Fruit fly (Drosophila melanogaster) whole organism, prepupa: ENCODE measurements around the gene CG6418.

ENCODE experiments used
- CG10631 ChIP-seq: fragments of 200-800 bp; sonication (Bioruptor generic); optimal IDR thresholded peaks from 2 replicates; lab custom pipeline; 2016; ENCODE audit warnings: missing biosample characterization, missing genetic modification characterization
- CG10669 ChIP-seq: fragments of 200-800 bp; sonication (Bioruptor generic); optimal IDR thresholded peaks from 3 replicates; lab custom pipeline; 2018; ENCODE audit warnings: missing biosample characterization, mild to moderate bottlenecking, missing genetic modification characterization, moderate library complexity
- CG11294 ChIP-seq: fragments of 200-800 bp; sonication (Bioruptor generic); IDR thresholded peaks from 2 replicates; pipeline ENCODE4 v1.3.6; 2022; ENCODE audit warnings: missing biosample characterization, missing genetic modification characterization
- CG11762 ChIP-seq: fragments of 200-800 bp; sonication (Bioruptor generic); optimal IDR thresholded peaks from 3 replicates; lab custom pipeline; 2016; ENCODE audit warnings: missing biosample characterization, missing genetic modification characterization; ENCODE audit not compliant: insufficient read depth
- CG11902 ChIP-seq: fragments of 200-800 bp; sonication (Bioruptor generic); optimal IDR thresholded peaks from 3 replicates; lab custom pipeline; 2016; ENCODE audit warnings: missing biosample characterization, missing genetic modification characterization
- CG15336 ChIP-seq: fragments of 200-800 bp; sonication (Bioruptor generic); IDR thresholded peaks from 2 replicates; pipeline ENCODE4 v1.3.6; 2022; ENCODE audit warnings: missing biosample characterization, missing genetic modification characterization
- CG1621 ChIP-seq: fragments of 200-800 bp; sonication (Bioruptor generic); optimal IDR thresholded peaks from 3 replicates; lab custom pipeline; 2018; ENCODE audit warnings: missing biosample characterization, mild to moderate bottlenecking, missing genetic modification characterization
- CG16779 ChIP-seq: fragments of 200-800 bp; sonication (Bioruptor generic); optimal IDR thresholded peaks from 3 replicates; lab custom pipeline; 2017; ENCODE audit warnings: missing biosample characterization, mild to moderate bottlenecking, missing genetic modification characterization
- CG3032 ChIP-seq: fragments of 200-800 bp; optimal IDR thresholded peaks from 2 replicates; lab custom pipeline; 2019; ENCODE audit warnings: missing biosample characterization, mild to moderate bottlenecking, missing genetic modification characterization, moderate library complexity
- CG31627 ChIP-seq: fragments of 200-800 bp; sonication (Bioruptor generic); optimal IDR thresholded peaks from 3 replicates; lab custom pipeline; 2016; ENCODE audit warnings: missing biosample characterization, missing genetic modification characterization
- CG32006 ChIP-seq: fragments of 200-800 bp; sonication (Bioruptor generic); optimal IDR thresholded peaks from 3 replicates; lab custom pipeline; 2017; ENCODE audit warnings: missing biosample characterization, mild to moderate bottlenecking, missing genetic modification characterization
- CG34406 ChIP-seq: fragments of 200-800 bp; sonication (Bioruptor generic); optimal IDR thresholded peaks from 3 replicates; lab custom pipeline; 2016; ENCODE audit warnings: missing biosample characterization, missing genetic modification characterization
- CG3919 ChIP-seq: fragments of 200-800 bp; sonication (Bioruptor generic); optimal IDR thresholded peaks from 3 replicates; lab custom pipeline; 2016; ENCODE audit warnings: missing biosample characterization, missing genetic modification characterization
- CG4318 ChIP-seq: fragments of 200-800 bp; sonication (Bioruptor generic); optimal IDR thresholded peaks from 3 replicates; lab custom pipeline; 2017; ENCODE audit warnings: missing biosample characterization, mild to moderate bottlenecking, missing genetic modification characterization
- CG6163 ChIP-seq: fragments of 200-800 bp; sonication (Bioruptor generic); IDR thresholded peaks from 3 replicates; pipeline ENCODE4 v1.3.6; 2022; ENCODE audit warnings: missing biosample characterization, missing genetic modification characterization
- CG6276 ChIP-seq: fragments of 200-800 bp; sonication (Bioruptor generic); optimal IDR thresholded peaks from 2 replicates; lab custom pipeline; 2017; ENCODE audit warnings: missing biosample characterization, mild to moderate bottlenecking, missing genetic modification characterization
- CG6792 ChIP-seq: fragments of 200-800 bp; sonication (Bioruptor generic); optimal IDR thresholded peaks from 3 replicates; lab custom pipeline; 2016; ENCODE audit warnings: missing biosample characterization, missing genetic modification characterization
- CG6808 ChIP-seq: fragments of 200-800 bp; sonication (Bioruptor generic); optimal IDR thresholded peaks from 3 replicates; lab custom pipeline; 2017; ENCODE audit warnings: missing biosample characterization, missing genetic modification characterization, mild to moderate bottlenecking, moderate library complexity, missing genetic modification reagents
- CG6854 ChIP-seq: fragments of 200-800 bp; sonication (Bioruptor generic); optimal IDR thresholded peaks from 2 replicates; lab custom pipeline; 2017; ENCODE audit warnings: missing biosample characterization, mild to moderate bottlenecking, missing genetic modification characterization
- CG7368 ChIP-seq: fragments of 200-800 bp; sonication (Bioruptor generic); optimal IDR thresholded peaks from 3 replicates; lab custom pipeline; 2016; ENCODE audit warnings: missing biosample characterization, missing genetic modification characterization
- CG8119 ChIP-seq: fragments of 200-800 bp; sonication (Bioruptor generic); IDR thresholded peaks from 3 replicates; pipeline ENCODE4 v1.3.6; 2022; ENCODE audit warnings: missing biosample characterization, missing genetic modification characterization
- CG8319 ChIP-seq: fragments of 200-800 bp; sonication (Bioruptor generic); optimal IDR thresholded peaks from 3 replicates; lab custom pipeline; 2016; ENCODE audit warnings: missing biosample characterization, missing genetic modification characterization
- CG8632 ChIP-seq: fragments of 200-800 bp; sonication (Bioruptor generic); optimal IDR thresholded peaks from 3 replicates; lab custom pipeline; 2016; ENCODE audit warnings: missing biosample characterization, missing genetic modification characterization
- CG9139 ChIP-seq: fragments of 200-800 bp; sonication (Bioruptor generic); optimal IDR thresholded peaks from 3 replicates; lab custom pipeline; 2017; ENCODE audit warnings: missing biosample characterization, mild to moderate bottlenecking, missing genetic modification characterization
- Eip75B ChIP-seq: fragments of 200-800 bp; sonication (Bioruptor generic); optimal IDR thresholded peaks from 3 replicates; lab custom pipeline; 2016; ENCODE audit warnings: missing biosample characterization, missing genetic modification characterization
- Eip78C ChIP-seq: fragments of 200-800 bp; sonication (Bioruptor generic); peaks from one replicate; lab custom pipeline; 2016; ENCODE audit warnings: missing biosample characterization, missing genetic modification characterization
- Eip93F ChIP-seq: fragments of 200-800 bp; sonication (Bioruptor generic); optimal IDR thresholded peaks from 2 replicates; lab custom pipeline; 2016; ENCODE audit warnings: missing biosample characterization, mild to moderate bottlenecking, missing genetic modification characterization
- Ets21C ChIP-seq: fragments of 200-800 bp; sonication (Bioruptor generic); optimal IDR thresholded peaks from 3 replicates; lab custom pipeline; 2016; ENCODE audit warnings: missing biosample characterization, missing genetic modification characterization
- Ets96B ChIP-seq: fragments of 200-800 bp; optimal IDR thresholded peaks from 2 replicates; lab custom pipeline; 2019; ENCODE audit warnings: missing biosample characterization, mild to moderate bottlenecking, missing genetic modification characterization, moderate library complexity
- Gug ChIP-seq: fragments of 200-800 bp; sonication (Bioruptor generic); IDR thresholded peaks from 2 replicates; pipeline ENCODE4 v1.3.6; 2022; ENCODE audit warnings: missing biosample characterization, missing genetic modification characterization
- Hr38 ChIP-seq: sonication (Bioruptor generic); optimal IDR thresholded peaks from 2 replicates; lab custom pipeline; 2016; ENCODE audit warnings: missing biosample characterization, missing genetic modification characterization
- Hr39 ChIP-seq: fragments of 200-800 bp; sonication (Bioruptor generic); optimal IDR thresholded peaks from 2 replicates; lab custom pipeline; 2016; ENCODE audit warnings: missing biosample characterization, missing genetic modification characterization
- Hr4 ChIP-seq: fragments of 200-800 bp; sonication (Bioruptor generic); optimal IDR thresholded peaks from 3 replicates; lab custom pipeline; 2016; ENCODE audit warnings: missing biosample characterization, missing genetic modification characterization
- Met ChIP-seq: fragments of 200-800 bp; sonication (Bioruptor generic); optimal IDR thresholded peaks from 3 replicates; lab custom pipeline; 2016; ENCODE audit warnings: missing biosample characterization, missing genetic modification characterization
- Sox102F ChIP-seq: fragments of 200-800 bp; sonication (Bioruptor generic); optimal IDR thresholded peaks from 2 replicates; lab custom pipeline; 2016; ENCODE audit warnings: missing biosample characterization, mild to moderate bottlenecking, missing genetic modification characterization
- Sox14 ChIP-seq: fragments of 200-800 bp; sonication (Bioruptor generic); optimal IDR thresholded peaks from 3 replicates; lab custom pipeline; 2016; ENCODE audit warnings: missing biosample characterization, missing genetic modification characterization
- achi ChIP-seq: fragments of 200-800 bp; sonication (Bioruptor generic); optimal IDR thresholded peaks from 3 replicates; lab custom pipeline; 2016; ENCODE audit warnings: missing biosample characterization, missing genetic modification characterization
- acj6 ChIP-seq: fragments of 200-800 bp; sonication (Bioruptor generic); optimal IDR thresholded peaks from 3 replicates; lab custom pipeline; 2016; ENCODE audit warnings: missing biosample characterization, missing genetic modification characterization
- cyc ChIP-seq: fragments of 200-800 bp; sonication (Bioruptor generic); optimal IDR thresholded peaks from 3 replicates; lab custom pipeline; 2016; ENCODE audit warnings: missing biosample characterization, missing genetic modification characterization
- dac ChIP-seq: fragments of 200-800 bp; sonication (Bioruptor generic); optimal IDR thresholded peaks from 2 replicates; lab custom pipeline; 2017; ENCODE audit warnings: missing biosample characterization, mild to moderate bottlenecking, missing genetic modification characterization
- dsx ChIP-seq: fragments of 200-800 bp; optimal IDR thresholded peaks from 3 replicates; lab custom pipeline; 2019; ENCODE audit warnings: missing biosample characterization, mild to moderate bottlenecking, missing genetic modification characterization, moderate library complexity; ENCODE audit not compliant: poor library complexity, severe bottlenecking
- eg ChIP-seq: fragments of 200-800 bp; sonication (Bioruptor generic); IDR thresholded peaks from 3 replicates; pipeline ENCODE4 v1.3.6; 2022; ENCODE audit warnings: missing biosample characterization, missing genetic modification characterization
- esn ChIP-seq: fragments of 200-800 bp; sonication (Bioruptor generic); optimal IDR thresholded peaks from 2 replicates; lab custom pipeline; 2016; ENCODE audit warnings: missing biosample characterization, mild to moderate bottlenecking, missing genetic modification characterization, moderate library complexity
- fd85E ChIP-seq: fragments of 200-800 bp; sonication (Bioruptor generic); optimal IDR thresholded peaks from 3 replicates; lab custom pipeline; 2016; ENCODE audit warnings: missing biosample characterization, missing genetic modification characterization
- fkh ChIP-seq: fragments of 200-800 bp; sonication (Bioruptor generic); optimal IDR thresholded peaks from 3 replicates; lab custom pipeline; 2017; ENCODE audit warnings: missing biosample characterization, mild to moderate bottlenecking, missing genetic modification characterization, moderate library complexity
- lz ChIP-seq: fragments of 200-800 bp; sonication (Bioruptor generic); optimal IDR thresholded peaks from 3 replicates; lab custom pipeline; 2016; ENCODE audit warnings: missing biosample characterization, missing genetic modification characterization
- net ChIP-seq: fragments of 200-800 bp; sonication (Bioruptor generic); optimal IDR thresholded peaks from 3 replicates; lab custom pipeline; 2016; ENCODE audit warnings: missing biosample characterization, missing genetic modification characterization
- pdm3 ChIP-seq: fragments of 200-800 bp; sonication (Bioruptor generic); optimal IDR thresholded peaks from 3 replicates; lab custom pipeline; 2016; ENCODE audit warnings: missing biosample characterization, missing genetic modification characterization
- salr ChIP-seq, 2 experiments: fragments of 200-800 bp; sonication (Bioruptor generic); optimal IDR thresholded peaks; 3 replicates each; lab custom pipeline; 2016 to 2018; ENCODE audit warnings: missing biosample characterization in 2 of 2, missing genetic modification characterization in 2 of 2, mild to moderate bottlenecking in 1 of 2
- svp ChIP-seq: fragments of 200-800 bp; sonication (Bioruptor generic); peaks from one replicate; lab custom pipeline; 2016; ENCODE audit warnings: missing biosample characterization, missing genetic modification characterization
- topi ChIP-seq: fragments of 200-800 bp; sonication (Bioruptor generic); optimal IDR thresholded peaks from 3 replicates; lab custom pipeline; 2016; ENCODE audit warnings: missing biosample characterization, missing genetic modification characterization
- vri ChIP-seq: fragments of 200-800 bp; sonication (Bioruptor generic); optimal IDR thresholded peaks from 3 replicates; lab custom pipeline; 2016; ENCODE audit warnings: missing biosample characterization, mild to moderate bottlenecking, missing genetic modification characterization

CG6418 gene

DNA sequence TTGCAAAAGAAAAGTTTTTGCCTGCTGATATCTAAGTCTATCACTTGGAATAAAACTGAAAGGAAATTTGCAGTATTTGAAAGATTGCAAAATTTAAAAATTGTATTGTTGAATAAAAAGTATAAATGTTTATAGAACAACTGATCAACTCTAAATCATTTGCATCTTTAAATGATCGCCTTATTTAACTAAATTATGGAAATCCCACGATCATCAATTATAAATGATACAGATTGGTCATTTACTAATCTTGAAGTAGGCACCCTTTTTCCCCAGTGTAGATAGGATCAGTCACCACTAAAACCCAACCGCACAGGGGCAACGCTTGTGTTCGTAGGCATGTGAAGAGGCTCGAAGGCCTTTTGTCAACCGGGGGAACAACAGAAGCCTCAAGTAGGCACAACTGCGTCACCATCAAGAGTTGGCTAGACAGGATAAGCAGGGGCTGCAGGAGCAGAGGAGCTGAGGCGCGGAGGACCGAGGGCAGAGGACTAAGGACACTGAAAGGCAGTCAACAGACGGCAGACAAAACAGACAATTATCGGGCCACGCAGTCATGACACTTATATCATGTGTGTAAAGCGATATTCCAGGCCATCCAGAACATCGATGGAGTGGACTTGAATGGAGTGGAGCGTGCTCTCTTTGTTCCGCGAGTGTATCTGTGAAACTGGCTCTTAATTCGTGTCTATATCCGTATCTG lies 30.9 kb downstream of the CG6418 start:
- TF ChIP-seq Sox102F (GFP tag; lab: Kevin White, UChicago) (no peak), Eip78C (GFP tag; lab: Kevin White, UChicago) (peak; percentile 81), CG8632 (peak; percentile 37), CG6792 (GFP tag; lab: Kevin White, UChicago) (no peak), CG7368 (GFP tag; lab: Kevin White, UChicago) (peak; percentile 11), CG6163 (GFP tag; lab: Robert Waterston, UW) (0 out of 3 replicates have a peak, but pooled peaks have one; percentile 38), vri (GFP tag; lab: Kevin White, UChicago) (no peak), fd85E (GFP tag; lab: Kevin White, UChicago) (no peak), acj6 (GFP tag; lab: Kevin White, UChicago) (peak; percentile 20), CG4318 (no peak), CG9139 (GFP tag; lab: Kevin White, UChicago) (no peak), CG32006 (GFP tag; lab: Kevin White, UChicago) (peak; percentile 23), cyc (GFP tag; lab: Kevin White, UChicago) (no peak), Eip93F (no peak), Hr38 (no peak), CG11762 (GFP tag; lab: Kevin White, UChicago) (no peak), svp (GFP tag; lab: Kevin White, UChicago) (peak; percentile 23), CG8319 (GFP tag; lab: Kevin White, UChicago) (no peak), dsx (GFP tag; lab: Kevin White, UChicago) (peak; percentile 46), CG1621 (tag; lab: Kevin White, UChicago) (peak; percentile 29), dac (GFP tag; lab: Kevin White, UChicago) (no peak), esn (GFP tag; lab: Kevin White, UChicago) (peak; percentile 11), CG15336 (GFP tag; lab: Robert Waterston, UW) (no peak), CG6808 (peak; percentile 77), Eip75B (GFP tag; lab: Kevin White, UChicago) (no peak), CG6276 (GFP tag; lab: Kevin White, UChicago) (no peak), CG10669 (GFP tag; lab: Kevin White, UChicago) (peak; percentile 69), CG3032 (tag; lab: Kevin White, UChicago) (peak; percentile 61), lz (no peak), Gug (GFP tag; lab: Robert Waterston, UW) (no peak), Ets96B (tag; lab: Kevin White, UChicago) (peak; percentile 45), pdm3 (GFP tag; lab: Kevin White, UChicago) (peak; percentile 31), CG6854 (no peak), CG34406 (GFP tag; lab: Kevin White, UChicago) (peak; percentile 37), CG10631 (GFP tag; lab: Kevin White, UChicago) (peak; percentile 35), CG8119 (GFP tag; lab: Robert Waterston, UW) (no peak), CG3919 (GFP tag; lab: Kevin White, UChicago) (peak; percentile 44), Ets21C (GFP tag; lab: Kevin White, UChicago) (no peak), fkh (GFP tag; lab: Kevin White, UChicago) (no peak), eg (GFP tag; lab: Robert Waterston, UW) (no peak), achi (GFP tag; lab: Kevin White, UChicago) (peak; percentile 30), Hr39 (GFP tag; lab: Kevin White, UChicago) (no peak), topi (GFP tag; lab: Kevin White, UChicago) (peak; percentile 18), Met (GFP tag; lab: Kevin White, UChicago) (no peak), Sox14 (peak; percentile 31), CG31627 (peak; percentile 12), Hr4 (GFP tag; lab: Kevin White, UChicago) (no peak), CG16779 (no peak), CG11294 (GFP tag; lab: Robert Waterston, UW) (no peak), salr (GFP tag; optimal IDR thresholded peaks at IDR 0.05; lab: Kevin White, UChicago) (peak in 1 of 2 experiments; percentile 6), net (no peak), CG11902 (no peak)
